Worm (Caenorhabditis elegans): ENCODE results near the gene nhr-45.

ce11 chrX:4623707-4624106, 36.4 kb downstream of the nhr-45 start:
- TF ChIP-seq nhr-237 (tag; optimal IDR thresholded peaks at IDR 0.05) (no peak), snpc-4 (tag; optimal IDR thresholded peaks at IDR 0.05) (no peak), elt-3 (tag; optimal IDR thresholded peaks at IDR 0.05) (no peak), mdl-1 (tag; optimal IDR thresholded peaks at IDR 0.05) (no peak), nhr-76 (tag; optimal IDR thresholded peaks at IDR 0.05) (no peak), ZK546.5 (tag; optimal IDR thresholded peaks at IDR 0.05) (no peak), ama-1 (optimal IDR thresholded peaks at IDR 0.05) (no peak), nhr-25 (tag; optimal IDR thresholded peaks at IDR 0.05) (no peak), ceh-9 (tag; optimal IDR thresholded peaks at IDR 0.05) (no peak), sea-2 (GFP tag; optimal IDR thresholded peaks at IDR 0.05) (no peak), pha-4 (tag; optimal IDR thresholded peaks at IDR 0.05) (no peak)

Data from whole organism, L3 larva.